Fruit fly (Drosophila melanogaster) whole organism, embryonic: ENCODE results near the gene CG5928.

Experiments
- BEAF-32 ChIP-seq: fragments of 200-800 bp; sonication (Bioruptor generic); optimal IDR thresholded peaks from 3 replicates; lab custom pipeline; 2017; ENCODE audit warnings: missing biosample characterization, missing genetic modification characterization, mild to moderate bottlenecking, moderate library complexity, missing genetic modification reagents
- BtbVII ChIP-seq: fragments of 200-800 bp; sonication (Bioruptor generic); optimal IDR thresholded peaks from 3 replicates; lab custom pipeline; 2017; ENCODE audit warnings: missing biosample characterization, mild to moderate bottlenecking, missing genetic modification characterization
- CG10274 ChIP-seq: fragments of 200-800 bp; sonication (Bioruptor generic); optimal IDR thresholded peaks from 3 replicates; lab custom pipeline; 2017; ENCODE audit warnings: missing biosample characterization, mild to moderate bottlenecking, missing genetic modification characterization
- CG10654 ChIP-seq: fragments of 200-800 bp; sonication (Bioruptor generic); optimal IDR thresholded peaks from 2 replicates; lab custom pipeline; 2016; ENCODE audit warnings: missing biosample characterization, missing genetic modification characterization
- CG10959 ChIP-seq: fragments of 200-800 bp; sonication (Bioruptor generic); IDR thresholded peaks from 2 replicates; pipeline ENCODE4 v1.3.6; 2022; ENCODE audit warnings: missing biosample characterization, missing genetic modification characterization
- CG11247 ChIP-seq: fragments of 200-800 bp; sonication (Bioruptor generic); IDR thresholded peaks from 2 replicates; pipeline ENCODE4 v1.3.6; 2022; ENCODE audit warnings: missing biosample characterization, missing genetic modification characterization
- CG12769 ChIP-seq: fragments of 200-800 bp; sonication (Bioruptor generic); optimal IDR thresholded peaks from 2 replicates; lab custom pipeline; 2019; ENCODE audit warnings: missing biosample characterization, mild to moderate bottlenecking, missing genetic modification characterization, moderate library complexity
- CG13624 ChIP-seq: fragments of 200-800 bp; sonication (Bioruptor generic); optimal IDR thresholded peaks from 2 replicates; lab custom pipeline; 2016; ENCODE audit warnings: missing biosample characterization, missing genetic modification characterization
- CG14441 ChIP-seq: fragments of 200-800 bp; sonication (Bioruptor generic); IDR thresholded peaks from 2 replicates; pipeline ENCODE4 v1.3.6; 2022; ENCODE audit warnings: missing biosample characterization, missing genetic modification characterization
- CG17361 ChIP-seq: fragments of 200-800 bp; sonication (Bioruptor generic); IDR thresholded peaks from 3 replicates; pipeline ENCODE4 v1.3.6; 2022; ENCODE audit warnings: missing biosample characterization, missing genetic modification characterization
- CG17612 ChIP-seq: fragments of 200-800 bp; sonication (Bioruptor generic); IDR thresholded peaks from 2 replicates; pipeline ENCODE4 v1.3.6; 2022; ENCODE audit warnings: missing biosample characterization, missing genetic modification characterization
- CG17829 ChIP-seq: fragments of 200-800 bp; optimal IDR thresholded peaks from 2 replicates; lab custom pipeline; 2019; ENCODE audit warnings: missing biosample characterization, mild to moderate bottlenecking, missing genetic modification characterization, moderate library complexity
- CG31441 ChIP-seq: fragments of 200-800 bp; sonication (Bioruptor generic); IDR thresholded peaks from 2 replicates; pipeline ENCODE4 v1.3.6; 2022; ENCODE audit warnings: missing biosample characterization, missing genetic modification characterization
- CG6689 ChIP-seq: fragments of 200-800 bp; sonication (Bioruptor generic); IDR thresholded peaks from 2 replicates; pipeline ENCODE4 v1.3.6; 2022; ENCODE audit warnings: missing biosample characterization, missing genetic modification characterization
- CrebB ChIP-seq: fragments of 200-800 bp; sonication (Bioruptor generic); optimal IDR thresholded peaks from 3 replicates; lab custom pipeline; 2018; ENCODE audit warnings: missing biosample characterization, mild to moderate bottlenecking, missing genetic modification characterization
- D19A ChIP-seq: fragments of 200-800 bp; optimal IDR thresholded peaks from 3 replicates; lab custom pipeline; 2019; ENCODE audit warnings: missing biosample characterization, mild to moderate bottlenecking, missing genetic modification characterization, moderate library complexity
- Dip3 ChIP-seq: fragments of 200-800 bp; sonication (Bioruptor generic); optimal IDR thresholded peaks from 3 replicates; lab custom pipeline; 2016; ENCODE audit warnings: missing biosample characterization, missing genetic modification characterization
- Elba2 ChIP-seq: fragments of 200-800 bp; sonication (Bioruptor generic); optimal IDR thresholded peaks from 3 replicates; lab custom pipeline; 2016; ENCODE audit warnings: missing biosample characterization, missing genetic modification characterization
- Ets97D ChIP-seq: fragments of 200-800 bp; sonication (Bioruptor generic); optimal IDR thresholded peaks from 3 replicates; lab custom pipeline; 2016; ENCODE audit warnings: missing biosample characterization, missing genetic modification characterization
- HHEX ChIP-seq: fragments of 200-800 bp; sonication (Bioruptor generic); optimal IDR thresholded peaks from 3 replicates; lab custom pipeline; 2017; ENCODE audit warnings: missing biosample characterization, mild to moderate bottlenecking, missing genetic modification characterization, missing genetic modification reagents
- Lpt ChIP-seq: fragments of >200 bp; optimal IDR thresholded peaks from 2 replicates; lab custom pipeline; 2018; ENCODE audit warnings: missing biosample characterization, missing genetic modification characterization
- Mrtf ChIP-seq: fragments of 200-800 bp; sonication (Bioruptor generic); IDR thresholded peaks from 3 replicates; pipeline ENCODE4 v1.3.6; 2022; ENCODE audit warnings: missing biosample characterization, missing genetic modification characterization
- Opbp ChIP-seq: fragments of 200-800 bp; sonication (Bioruptor generic); IDR thresholded peaks from 3 replicates; pipeline ENCODE4 v1.3.6; 2022; ENCODE audit warnings: missing biosample characterization, missing genetic modification characterization; ENCODE audit not compliant: partially characterized antibody
- Scr ChIP-seq: fragments of 200-800 bp; sonication (Bioruptor generic); IDR thresholded peaks from 2 replicates; pipeline ENCODE4 v1.3.6; 2022; ENCODE audit warnings: missing biosample characterization, missing genetic modification characterization; ENCODE audit not compliant: partially characterized antibody
- Side ChIP-seq: fragments of 200-800 bp; sonication (Bioruptor generic); optimal IDR thresholded peaks from 2 replicates; lab custom pipeline; 2016; ENCODE audit warnings: missing biosample characterization, missing genetic modification characterization
- Sin3A ChIP-seq: fragments of >200 bp; optimal IDR thresholded peaks from 2 replicates; lab custom pipeline; 2018
- Xrp1 ChIP-seq: fragments of 200-800 bp; sonication (Bioruptor generic); IDR thresholded peaks from 2 replicates; pipeline ENCODE4 v1.3.6; 2022; ENCODE audit warnings: missing biosample characterization, missing genetic modification characterization
- ase ChIP-seq: fragments of 200-800 bp; sonication (Bioruptor generic); IDR thresholded peaks from 3 replicates; pipeline ENCODE4 v1.3.6; 2022; ENCODE audit warnings: missing biosample characterization, missing genetic modification characterization
- cad ChIP-seq: fragments of >200 bp; optimal IDR thresholded peaks from 2 replicates; lab custom pipeline; 2017; ENCODE audit warnings: missing biosample characterization, missing genetic modification characterization
- chif ChIP-seq, 2 experiments: fragments of 200-800 bp; sonication (Bioruptor generic); optimal IDR thresholded peaks; 3 replicates each; lab custom pipeline; 2016; ENCODE audit warnings: missing biosample characterization in 2 of 2, missing genetic modification characterization in 2 of 2
- croc ChIP-seq: fragments of 200-800 bp; sonication (Bioruptor generic); conservative IDR thresholded peaks from 3 replicates; pipeline ENCODE4 v1.3.6; 2022; ENCODE audit warnings: missing biosample characterization, missing genetic modification characterization
- dan ChIP-seq: fragments of 200-800 bp; sonication (Bioruptor generic); IDR thresholded peaks from 2 replicates; pipeline ENCODE4 v1.3.6; 2022; ENCODE audit warnings: missing biosample characterization, missing genetic modification characterization
- en ChIP-seq: fragments of 200-800 bp; sonication (Bioruptor generic); optimal IDR thresholded peaks from 2 replicates; lab custom pipeline; 2016; ENCODE audit warnings: missing biosample characterization, missing genetic modification characterization
- eve ChIP-seq, 2 experiments: fragments of >200 bp; optimal IDR thresholded peaks; 2 replicates each; lab custom pipeline; 2017; ENCODE audit warnings: missing biosample characterization in 2 of 2, missing genetic modification characterization in 2 of 2
- eyg ChIP-seq: fragments of 200-800 bp; sonication (Bioruptor generic); optimal IDR thresholded peaks from 3 replicates; lab custom pipeline; 2016; ENCODE audit warnings: missing biosample characterization, missing genetic modification characterization
- fd102C ChIP-seq: fragments of 200-800 bp; sonication (Bioruptor generic); optimal IDR thresholded peaks from 2 replicates; lab custom pipeline; 2018; ENCODE audit warnings: missing biosample characterization, mild to moderate bottlenecking, missing genetic modification characterization, moderate library complexity
- fd64A ChIP-seq: fragments of 200-800 bp; sonication (Bioruptor generic); optimal IDR thresholded peaks from 3 replicates; lab custom pipeline; 2018; ENCODE audit warnings: missing biosample characterization, mild to moderate bottlenecking, missing genetic modification characterization
- gcm2 ChIP-seq: fragments of 200-800 bp; sonication (Bioruptor generic); optimal IDR thresholded peaks from 2 replicates; lab custom pipeline; 2016; ENCODE audit warnings: missing biosample characterization, missing genetic modification characterization
- h ChIP-seq: fragments of >200 bp; optimal IDR thresholded peaks from 2 replicates; lab custom pipeline; 2017
- inv ChIP-seq: fragments of 200-800 bp; sonication (Bioruptor generic); IDR thresholded peaks from 2 replicates; pipeline ENCODE4 v1.3.6; 2022; ENCODE audit warnings: missing biosample characterization, missing genetic modification characterization; ENCODE audit not compliant: partially characterized antibody
- knrl ChIP-seq: fragments of 200-800 bp; sonication (Bioruptor generic); IDR thresholded peaks from 3 replicates; pipeline ENCODE4 v1.3.6; 2022; ENCODE audit warnings: missing biosample characterization, missing genetic modification characterization; ENCODE audit not compliant: partially characterized antibody
- lbe ChIP-seq: fragments of 200-800 bp; sonication (Bioruptor generic); optimal IDR thresholded peaks from 2 replicates; lab custom pipeline; 2016; ENCODE audit warnings: missing biosample characterization, mild to moderate bottlenecking, missing genetic modification characterization
- nom ChIP-seq: fragments of 200-800 bp; sonication (Bioruptor generic); optimal IDR thresholded peaks from 2 replicates; lab custom pipeline; 2017; ENCODE audit warnings: missing biosample characterization, missing genetic modification characterization, mild to moderate bottlenecking, moderate library complexity, missing genetic modification reagents
- oc ChIP-seq: fragments of 200-800 bp; sonication (Bioruptor generic); optimal IDR thresholded peaks from 2 replicates; lab custom pipeline; 2018; ENCODE audit warnings: missing biosample characterization, mild to moderate bottlenecking, missing genetic modification characterization, moderate library complexity
- p53 ChIP-seq: fragments of 200-800 bp; sonication (Bioruptor generic); optimal IDR thresholded peaks from 2 replicates; lab custom pipeline; 2016; ENCODE audit warnings: missing biosample characterization, missing genetic modification characterization
- pita ChIP-seq: fragments of 200-800 bp; sonication (Bioruptor generic); optimal IDR thresholded peaks from 2 replicates; lab custom pipeline; 2017; ENCODE audit warnings: missing biosample characterization, mild to moderate bottlenecking, missing genetic modification characterization
- pum ChIP-seq: fragments of 200-800 bp; sonication (Bioruptor generic); optimal IDR thresholded peaks from 2 replicates; lab custom pipeline; 2016; ENCODE audit warnings: missing biosample characterization, missing genetic modification characterization
- run ChIP-seq: fragments of 200-800 bp; sonication (Bioruptor generic); optimal IDR thresholded peaks from 3 replicates; lab custom pipeline; 2018; ENCODE audit warnings: missing biosample characterization, mild to moderate bottlenecking, missing genetic modification characterization
- sug ChIP-seq: fragments of 200-800 bp; optimal IDR thresholded peaks from 2 replicates; lab custom pipeline; 2019; ENCODE audit warnings: missing biosample characterization, mild to moderate bottlenecking, missing genetic modification characterization, moderate library complexity
- tap ChIP-seq: fragments of 200-800 bp; optimal IDR thresholded peaks from 3 replicates; lab custom pipeline; 2019; ENCODE audit warnings: missing biosample characterization, mild to moderate bottlenecking, missing genetic modification characterization, moderate library complexity
- trh ChIP-seq: fragments of 200-800 bp; sonication (Bioruptor generic); optimal IDR thresholded peaks from 2 replicates; lab custom pipeline; 2016; ENCODE audit warnings: missing biosample characterization, missing genetic modification characterization
- unc-4 ChIP-seq: fragments of 200-800 bp; sonication (Bioruptor generic); IDR thresholded peaks from 2 replicates; pipeline ENCODE4 v1.3.6; 2022; ENCODE audit warnings: missing biosample characterization, missing genetic modification characterization; ENCODE audit not compliant: partially characterized antibody

CG5928 gene

dm6 chrX:6097578-6097977 is 29.8 kb downstream of the CG5928 start (continued):
- TF ChIP-seq Opbp (GFP tag; lab: Robert Waterston, UW) (0 out of 3 replicates have a peak, but pooled peaks have one; percentile 28), CrebB (peak; percentile 44), nom (no peak), Lpt (no peak), Mrtf (GFP tag; lab: Robert Waterston, UW) (peak; percentile 90), p53 (GFP tag; lab: Kevin White, UChicago) (peak; percentile 24), tap (tag; lab: Kevin White, UChicago) (peak; percentile 65), pita (GFP tag; lab: Kevin White, UChicago) (no peak), Elba2 (GFP tag; lab: Kevin White, UChicago) (no peak), eyg (peak; percentile 54), inv (GFP tag; lab: Robert Waterston, UW) (no peak), lbe (GFP tag; lab: Kevin White, UChicago) (peak; percentile 39), chif (GFP tag; optimal IDR thresholded peaks at IDR 0.05; lab: Kevin White, UChicago) (peak; percentile 76 to 78), BtbVII (GFP tag; lab: Kevin White, UChicago) (peak; percentile 68), Dip3 (GFP tag; lab: Kevin White, UChicago) (peak; percentile 67), CG13624 (GFP tag; lab: Kevin White, UChicago) (peak; percentile 73), sug (tag; lab: Kevin White, UChicago) (peak; percentile 29), ase (GFP tag; lab: Robert Waterston, UW) (peak; percentile 89), CG17829 (tag; lab: Kevin White, UChicago) (peak; percentile 66), fd102C (GFP tag; lab: Kevin White, UChicago) (no peak), CG10959 (GFP tag; lab: Robert Waterston, UW) (peak; percentile 71), run (tag; lab: Kevin White, UChicago) (peak; percentile 20), en (GFP tag; lab: Kevin White, UChicago) (peak; percentile 60), Ets97D (GFP tag; lab: Kevin White, UChicago) (peak; percentile 37), pum (GFP tag; lab: Kevin White, UChicago) (peak; percentile 80), cad (no peak), Xrp1 (peak; percentile 92), Scr (GFP tag; lab: Robert Waterston, UW) (peak; percentile 31; the same call in 1 of the 2 replicates), CG17361 (peak; percentile 83), unc-4 (no peak), oc (tag; lab: Kevin White, UChicago) (peak; percentile 75), dan (GFP tag; lab: Robert Waterston, UW) (peak; percentile 38; the same call in 1 of the 2 replicates), croc (GFP tag; lab: Robert Waterston, UW) (peak; percentile 72), CG10654 (peak; percentile 76), HHEX (GFP tag; lab: Kevin White, UChicago) (peak; percentile 82), CG17612 (GFP tag; lab: Robert Waterston, UW) (peak; percentile 81), CG11247 (peak; percentile 84), CG12769 (tag; lab: Kevin White, UChicago) (peak; percentile 86), CG6689 (peak; percentile 92), eve (GFP tag; optimal IDR thresholded peaks at IDR 0.05; lab: Kevin White, UChicago) (no peak), CG31441 (peak; percentile 81), gcm2 (GFP tag; lab: Kevin White, UChicago) (peak; percentile 58), CG14441 (GFP tag; lab: Robert Waterston, UW) (peak; percentile 94), h (no peak), D19A (tag; lab: Kevin White, UChicago) (peak; percentile 69), Side (GFP tag; lab: Kevin White, UChicago) (peak; percentile 76), trh (GFP tag; lab: Kevin White, UChicago) (peak; percentile 52), Sin3A (lab: Kevin White, UChicago) (no peak), knrl (GFP tag; lab: Robert Waterston, UW) (0 out of 3 replicates have a peak, but pooled peaks have one; percentile 37), fd64A (GFP tag; lab: Kevin White, UChicago) (peak; percentile 46), CG10274 (GFP tag; lab: Kevin White, UChicago) (peak; percentile 65), BEAF-32 (no peak)
